Worm (Caenorhabditis elegans): ENCODE data around the gene srd-56.

ce11 chrII:7251978-7252377, 49.0 kb upstream of the srd-56 start, which contains the start of the genes prx-13 and ada-2:
- TF ChIP-seq ama-1 (optimal IDR thresholded peaks at IDR 0.05), result no peak
- TF ChIP-seq ama-1 (GFP tag; optimal IDR thresholded peaks at IDR 0.05), result no peak
- no peak for TF ChIP-seq snpc-4 (GFP tag; optimal IDR thresholded peaks at IDR 0.05)
- peak in 1 of 4 experiments; percentile 15 for TF ChIP-seq snpc-4 (tag; optimal IDR thresholded peaks at IDR 0.05)
- no peak for TF ChIP-seq tbx-9 (tag; optimal IDR thresholded peaks at IDR 0.05; ENCODE audit: borderline replicate concordance)
- TF ChIP-seq C17E4.6 (GFP tag; IDR thresholded peaks at IDR 0.05), result no peak
- no peak for TF ChIP-seq snpc-1.1 (tag; optimal IDR thresholded peaks at IDR 0.05; ENCODE audit: insufficient read depth)
- no peak for TF ChIP-seq ekl-4 (GFP tag; IDR thresholded peaks at IDR 0.05)
- TF ChIP-seq lsl-1 (GFP tag; optimal IDR thresholded peaks at IDR 0.05), result no peak
- no peak for TF ChIP-seq hsf-1 (GFP tag; IDR thresholded peaks at IDR 0.05)
- TF ChIP-seq ceh-27 (GFP tag; optimal IDR thresholded peaks at IDR 0.05), result no peak
